Fruit fly (Drosophila melanogaster): ENCODE data around the gene CG44325.
A peak's percentile ranks its signal among the peaks of the same experiment; 100 is the strongest.

CG44325 gene

dm6 chrX:9128012-9128280 lies 49.6 kb upstream of the CG44325 start:
- TF ChIP-seq CG17361 (GFP tag; IDR thresholded peaks at IDR 0.05) (no peak), CG9797 (GFP tag; optimal IDR thresholded peaks at IDR 0.05) (no peak), knrl (GFP tag; IDR thresholded peaks at IDR 0.05; ENCODE audit: partially characterized antibody) (no peak), her (GFP tag; optimal IDR thresholded peaks at IDR 0.05) (no peak), Taf1 (GFP tag; IDR thresholded peaks at IDR 0.05) (no peak), Ssrp (tag; optimal IDR thresholded peaks at IDR 0.05) (no peak), eyg (GFP tag; optimal IDR thresholded peaks at IDR 0.05) (no peak), YL-1 (GFP tag; optimal IDR thresholded peaks at IDR 0.05) (no peak), CG1233 (GFP tag; optimal IDR thresholded peaks at IDR 0.05) (no peak), CG8290 (GFP tag; optimal IDR thresholded peaks at IDR 0.05) (no peak), CG8290 (tag; optimal IDR thresholded peaks at IDR 0.05) (no peak), dmrt11E (tag; optimal IDR thresholded peaks at IDR 0.05) (no peak), zf30C (GFP tag; optimal IDR thresholded peaks at IDR 0.05) (no peak), CG4854 (GFP tag; optimal IDR thresholded peaks at IDR 0.05) (no peak), Chrac-16 (GFP tag; optimal IDR thresholded peaks at IDR 0.05) (no peak), CG18262 (tag; optimal IDR thresholded peaks at IDR 0.05) (no peak), sqz (GFP tag; optimal IDR thresholded peaks at IDR 0.05) (peak; percentile 13), fd96Cb (tag; optimal IDR thresholded peaks at IDR 0.05) (no peak), BEAF-32 (GFP tag; optimal IDR thresholded peaks at IDR 0.05) (peak; percentile 47), gsb-n (tag; optimal IDR thresholded peaks at IDR 0.05) (peak; percentile 84), CG16863 (GFP tag; optimal IDR thresholded peaks at IDR 0.05) (no peak), Med (GFP tag) (no peak), CG10543 (GFP tag; optimal IDR thresholded peaks at IDR 0.05) (no peak), Sry-δ (GFP tag; optimal IDR thresholded peaks at IDR 0.05) (peak; percentile 47), CG2116 (GFP tag; optimal IDR thresholded peaks at IDR 0.05) (no peak), abd-A (tag; optimal IDR thresholded peaks at IDR 0.05) (peak; percentile 54), tx (GFP tag; optimal IDR thresholded peaks at IDR 0.05) (no peak), ems (GFP tag; optimal IDR thresholded peaks at IDR 0.05) (no peak), Dad (GFP tag; optimal IDR thresholded peaks at IDR 0.05) (no peak), CG1024 (GFP tag; IDR thresholded peaks at IDR 0.05) (no peak), oc (tag; optimal IDR thresholded peaks at IDR 0.05) (peak; percentile 16), pzg (GFP tag; optimal IDR thresholded peaks at IDR 0.05) (no peak), pros (GFP tag; optimal IDR thresholded peaks at IDR 0.05) (peak; percentile 33), ssp (GFP tag; IDR thresholded peaks at IDR 0.05) (no peak), ci (GFP tag; IDR thresholded peaks at IDR 0.05) (0 out of 3 replicates have a peak, but pooled peaks have one; percentile 44), CG31441 (GFP tag; IDR thresholded peaks at IDR 0.05) (no peak), br (optimal IDR thresholded peaks at IDR 0.05) (no peak), CG18476 (GFP tag; optimal IDR thresholded peaks at IDR 0.05) (no peak), CG7271 (tag; optimal IDR thresholded peaks at IDR 0.05) (no peak), kah (GFP tag; optimal IDR thresholded peaks at IDR 0.05) (no peak), Lpt (GFP tag; optimal IDR thresholded peaks at IDR 0.05) (no peak), tup (GFP tag; optimal IDR thresholded peaks at IDR 0.05) (no peak), CG18764 (GFP tag; optimal IDR thresholded peaks at IDR 0.05) (no peak), pan (optimal IDR thresholded peaks at IDR 0.05) (no peak), pan (GFP tag; optimal IDR thresholded peaks at IDR 0.05 in 1 of 2, IDR thresholded peaks at IDR 0.05 in 1 of 2) (no peak), E2f2 (GFP tag; IDR thresholded peaks at IDR 0.05) (no peak), dati (GFP tag; IDR thresholded peaks at IDR 0.05) (no peak), Bteb2 (GFP tag; optimal IDR thresholded peaks at IDR 0.05) (no peak), bsh (GFP tag; optimal IDR thresholded peaks at IDR 0.05) (no peak), grau (tag; optimal IDR thresholded peaks at IDR 0.05) (no peak), CG13123 (GFP tag; optimal IDR thresholded peaks at IDR 0.05) (no peak), CG8281 (tag; optimal IDR thresholded peaks at IDR 0.05) (no peak), eve (GFP tag; optimal IDR thresholded peaks at IDR 0.05) (no peak), CG10209 (GFP tag; optimal IDR thresholded peaks at IDR 0.05) (no peak)

Measured in whole organism, embryonic.